Worm (Caenorhabditis elegans): ENCODE data around the gene F01D4.8.

The F01D4.8 gene

ce11 chrIV:10403193-10404058 is 49.5 kb downstream of the F01D4.8 start, which contains the start of gene gpa-7 (continued):
- TF ChIP-seq lsy-27 (tag; optimal IDR thresholded peaks at IDR 0.05; ENCODE audit: borderline replicate concordance, insufficient read depth) (no peak), zfh-2 (GFP tag; conservative IDR thresholded peaks at IDR 0.05) (no peak; the same call in none of the 2 replicates)

All from whole organism, young adult.